Fruit fly (Drosophila melanogaster) whole organism, embryonic: ENCODE results near the gene Zn72D.

Source experiments
- Fer3 ChIP-seq: fragments of 200-800 bp; sonication (Bioruptor generic); optimal IDR thresholded peaks from 2 replicates; lab custom pipeline; 2018; ENCODE audit warnings: missing biosample characterization, mild to moderate bottlenecking, missing genetic modification characterization, moderate library complexity
- slou ChIP-seq: fragments of 200-800 bp; sonication (Bioruptor generic); optimal IDR thresholded peaks from 3 replicates; lab custom pipeline; 2016; ENCODE audit warnings: missing biosample characterization, missing genetic modification characterization

- TF ChIP-seq slou (GFP tag; lab: Kevin White, UChicago) (no peak), Fer3 (tag; lab: Kevin White, UChicago) (peak; percentile 16)
These were observed 51.4 kb downstream of the Zn72D start for dm6 chr3L:16060806-16061600.
